Fruit fly (Drosophila melanogaster) whole organism, adult: ENCODE measurements around the gene spz.

ENCODE experiments used
- CG12768 ChIP-seq: fragments of 200-800 bp; sonication (Bioruptor generic); optimal IDR thresholded peaks from 2 replicates; lab custom pipeline; 2017; ENCODE audit warnings: missing biosample characterization, missing genetic modification characterization, mild to moderate bottlenecking, moderate library complexity, missing genetic modification reagents
- CG14711 ChIP-seq: fragments of 200-800 bp; sonication (Bioruptor generic); optimal IDR thresholded peaks from 2 replicates; lab custom pipeline; 2018; ENCODE audit warnings: missing biosample characterization, mild to moderate bottlenecking, missing genetic modification characterization, moderate library complexity
- CG1620 ChIP-seq: fragments of 200-800 bp; sonication (Bioruptor generic); optimal IDR thresholded peaks from 2 replicates; lab custom pipeline; 2016; ENCODE audit warnings: missing biosample characterization, missing genetic modification characterization
- CG7045 ChIP-seq: fragments of 200-800 bp; sonication (Bioruptor generic); optimal IDR thresholded peaks from 2 replicates; lab custom pipeline; 2017; ENCODE audit warnings: missing biosample characterization, mild to moderate bottlenecking, missing genetic modification characterization
- CG7101 ChIP-seq: fragments of 200-800 bp; sonication (Bioruptor generic); optimal IDR thresholded peaks from 2 replicates; lab custom pipeline; 2018; ENCODE audit warnings: missing biosample characterization, mild to moderate bottlenecking, missing genetic modification characterization, moderate library complexity
- Crg-1 ChIP-seq: fragments of 200-800 bp; sonication (Bioruptor generic); optimal IDR thresholded peaks from 2 replicates; lab custom pipeline; 2016; ENCODE audit warnings: missing biosample characterization, missing genetic modification characterization
- Hr96 ChIP-seq: fragments of 200-800 bp; sonication (Bioruptor generic); optimal IDR thresholded peaks from 2 replicates; lab custom pipeline; 2016; ENCODE audit warnings: missing biosample characterization, missing genetic modification characterization
- bab1 ChIP-seq: fragments of 200-800 bp; sonication (Bioruptor generic); optimal IDR thresholded peaks from 3 replicates; lab custom pipeline; 2019; ENCODE audit warnings: missing biosample characterization, mild to moderate bottlenecking, missing genetic modification characterization, moderate library complexity
- cic ChIP-seq: fragments of 200-800 bp; sonication (Bioruptor generic); optimal IDR thresholded peaks from 2 replicates; lab custom pipeline; 2017; ENCODE audit warnings: missing biosample characterization, mild to moderate bottlenecking, missing genetic modification characterization, moderate library complexity
- cnc ChIP-seq, 2 experiments: fragments of >200 bp; optimal IDR thresholded peaks; 2 replicates each; lab custom pipeline; 2017
- kay ChIP-seq: fragments of 200-800 bp; sonication (Bioruptor generic); peaks from one replicate; lab custom pipeline; 2016; ENCODE audit warnings: missing biosample characterization, missing genetic modification characterization, borderline replicate concordance
- ovo ChIP-seq: fragments of 200-800 bp; sonication (Bioruptor generic); optimal IDR thresholded peaks from 2 replicates; lab custom pipeline; 2016; ENCODE audit warnings: missing biosample characterization, missing genetic modification characterization
- pad ChIP-seq: fragments of 200-800 bp; sonication (Bioruptor generic); optimal IDR thresholded peaks from 3 replicates; lab custom pipeline; 2017; ENCODE audit warnings: missing biosample characterization, missing genetic modification characterization, mild to moderate bottlenecking, moderate library complexity, missing genetic modification reagents

DNA sequence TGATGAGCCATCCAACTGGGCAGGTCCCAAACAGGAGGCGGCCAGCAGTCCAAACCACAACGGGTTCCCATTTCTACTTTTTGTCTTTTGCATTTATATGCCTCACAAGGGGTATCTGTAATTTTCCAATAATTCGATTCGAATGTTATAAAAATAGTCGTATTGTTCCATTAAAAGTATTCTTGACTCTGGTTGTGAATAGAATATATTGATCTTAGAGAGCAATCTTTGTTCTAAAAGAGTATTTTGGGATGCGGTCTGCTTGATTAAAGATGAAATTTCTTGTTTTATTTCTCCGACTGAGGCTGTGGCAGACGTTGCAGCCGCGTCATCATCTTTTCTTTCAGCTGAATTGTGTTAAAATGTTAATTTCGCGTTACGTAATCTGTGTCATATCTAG lies 35.9 kb downstream of the spz start:
- TF ChIP-seq Hr96 (GFP tag; lab: Kevin White, UChicago) (no peak), CG7045 (no peak), kay (GFP tag; lab: Kevin White, UChicago) (no peak), CG1620 (no peak), bab1 (GFP tag; lab: Kevin White, UChicago) (no peak), cnc (optimal IDR thresholded peaks at IDR 0.05; lab: Kevin White, UChicago) (no peak), cic (GFP tag; lab: Kevin White, UChicago) (no peak), CG14711 (tag; lab: Kevin White, UChicago) (no peak), CG7101 (tag; lab: Kevin White, UChicago) (no peak), pad (GFP tag; lab: Kevin White, UChicago) (no peak), ovo (GFP tag; lab: Kevin White, UChicago) (no peak), Crg-1 (GFP tag; lab: Kevin White, UChicago) (no peak), CG12768 (GFP tag; lab: Kevin White, UChicago) (no peak)
